Worm (Caenorhabditis elegans) whole organism, late embryonic: ENCODE results near the gene T24E12.6.

Experiments used
- K02D7.2 ChIP-seq: sonication (generic microtip); optimal IDR thresholded peaks from 2 replicates; lab custom pipeline; 2017; ENCODE audit warnings: mild to moderate bottlenecking, missing genetic modification characterization, missing compliant biosample characterization
- K09A11.1 ChIP-seq: sonication (generic microtip); optimal IDR thresholded peaks from 2 replicates; lab custom pipeline; 2017; ENCODE audit warnings: antibody characterized with exemption, mild to moderate bottlenecking, missing genetic modification characterization, missing compliant biosample characterization; ENCODE audit not compliant: insufficient read depth
- Y22D7AL.16 ChIP-seq: sonication (generic microtip); optimal IDR thresholded peaks from 2 replicates; lab custom pipeline; 2016; ENCODE audit warnings: missing genetic modification characterization, missing compliant biosample characterization
- ahr-1 ChIP-seq: sonication (generic microtip); optimal IDR thresholded peaks from 2 replicates; lab custom pipeline; 2016; ENCODE audit warnings: missing genetic modification characterization, missing compliant biosample characterization
- ceh-18 ChIP-seq: sonication (generic microtip); optimal IDR thresholded peaks from 2 replicates; lab custom pipeline; 2016; ENCODE audit warnings: missing genetic modification characterization, missing compliant biosample characterization
- ceh-24 ChIP-seq: sonication (generic microtip); optimal IDR thresholded peaks from 2 replicates; lab custom pipeline; 2016; ENCODE audit warnings: mild to moderate bottlenecking, missing genetic modification characterization, missing compliant biosample characterization
- ceh-31 ChIP-seq: sonication (generic microtip); optimal IDR thresholded peaks from 2 replicates; lab custom pipeline; 2016; ENCODE audit warnings: missing genetic modification characterization, missing compliant biosample characterization
- ceh-34 ChIP-seq: sonication (generic microtip); optimal IDR thresholded peaks from 2 replicates; lab custom pipeline; 2016; ENCODE audit warnings: mild to moderate bottlenecking, missing genetic modification characterization, missing compliant biosample characterization
- ceh-45 ChIP-seq: fragments of 200-800 bp; sonication (Bioruptor generic); IDR thresholded peaks from 2 replicates; pipeline ENCODE4 v1.3.6; 2022; ENCODE audit warnings: missing genetic modification reagents, missing genetic modification characterization, missing compliant biosample characterization
- ceh-48 ChIP-seq: sonication (generic microtip); optimal IDR thresholded peaks from 2 replicates; lab custom pipeline; 2016; ENCODE audit warnings: missing genetic modification characterization, inconsistent platforms, missing compliant biosample characterization
- ceh-6 ChIP-seq: fragments of 200-800 bp; sonication (Bioruptor generic); optimal IDR thresholded peaks from 2 replicates; lab custom pipeline; 2018; ENCODE audit warnings: mild to moderate bottlenecking, missing genetic modification characterization, missing compliant biosample characterization
- dmd-4 ChIP-seq: sonication (generic microtip); optimal IDR thresholded peaks from 2 replicates; lab custom pipeline; 2016; ENCODE audit warnings: borderline replicate concordance, missing genetic modification characterization, missing compliant biosample characterization
- dve-1 ChIP-seq: sonication (generic microtip); optimal IDR thresholded peaks from 2 replicates; lab custom pipeline; 2017; ENCODE audit warnings: antibody characterized with exemption, mild to moderate bottlenecking, missing genetic modification characterization, missing compliant biosample characterization
- elt-2 ChIP-seq: sonication (generic microtip); optimal IDR thresholded peaks from 2 replicates; lab custom pipeline; 2016; ENCODE audit warnings: missing genetic modification reagents, missing genetic modification characterization, missing compliant biosample characterization
- elt-4 ChIP-seq: sonication (generic microtip); optimal IDR thresholded peaks from 2 replicates; lab custom pipeline; 2016; ENCODE audit warnings: missing genetic modification characterization, missing compliant biosample characterization
- eyg-1 ChIP-seq: sonication (generic microtip); optimal IDR thresholded peaks from 2 replicates; lab custom pipeline; 2016; ENCODE audit warnings: missing genotype, missing genetic modification characterization, missing compliant biosample characterization
- fkh-10 ChIP-seq: fragments of 150-350 bp; optimal IDR thresholded peaks from 2 replicates; lab custom pipeline; 2014; ENCODE audit warnings: missing biosample characterization, missing genetic modification reagents, missing genetic modification characterization
- fkh-6 ChIP-seq: sonication (generic microtip); optimal IDR thresholded peaks from 2 replicates; lab custom pipeline; 2016; ENCODE audit warnings: missing genetic modification characterization, missing compliant biosample characterization
- gmeb-2 ChIP-seq: sonication (generic microtip); optimal IDR thresholded peaks from 2 replicates; lab custom pipeline; 2016; ENCODE audit warnings: missing genetic modification characterization, inconsistent platforms, missing compliant biosample characterization
- hlh-13 ChIP-seq: fragments of 200-800 bp; sonication (Bioruptor generic); optimal IDR thresholded peaks from 2 replicates; lab custom pipeline; 2018; ENCODE audit warnings: mild to moderate bottlenecking, missing genetic modification characterization, missing compliant biosample characterization
- hlh-15 ChIP-seq: sonication (generic microtip); optimal IDR thresholded peaks from 2 replicates; lab custom pipeline; 2016; ENCODE audit warnings: missing genetic modification characterization, missing compliant biosample characterization
- hlh-6 ChIP-seq: sonication (generic microtip); optimal IDR thresholded peaks from 2 replicates; lab custom pipeline; 2016; ENCODE audit warnings: missing genotype, missing genetic modification characterization, missing compliant biosample characterization
- lim-6 ChIP-seq: sonication (generic microtip); optimal IDR thresholded peaks from 2 replicates; lab custom pipeline; 2016; ENCODE audit warnings: missing genetic modification characterization, missing compliant biosample characterization
- madf-2 ChIP-seq: sonication (generic microtip); optimal IDR thresholded peaks from 2 replicates; lab custom pipeline; 2017; ENCODE audit warnings: missing genetic modification characterization, missing compliant biosample characterization
- mec-3 ChIP-seq: sonication (generic microtip); optimal IDR thresholded peaks from 2 replicates; lab custom pipeline; 2016; ENCODE audit warnings: borderline replicate concordance, missing genetic modification characterization, missing compliant biosample characterization
- nfya-1 ChIP-seq: sonication (generic microtip); optimal IDR thresholded peaks from 2 replicates; lab custom pipeline; 2017; ENCODE audit warnings: missing genetic modification characterization, mild to moderate bottlenecking, missing compliant biosample characterization, antibody characterized with exemption, moderate library complexity
- npax-4 ChIP-seq: sonication (generic microtip); optimal IDR thresholded peaks from 2 replicates; lab custom pipeline; 2016; ENCODE audit warnings: missing genetic modification characterization, missing compliant biosample characterization
- pat-9 ChIP-seq: fragments of 200-800 bp; sonication (Bioruptor generic); optimal IDR thresholded peaks from 2 replicates; lab custom pipeline; 2018; ENCODE audit warnings: mild to moderate bottlenecking, missing genetic modification characterization, moderate library complexity, missing compliant biosample characterization
- pax-1 ChIP-seq: fragments of 150-350 bp; optimal IDR thresholded peaks from 2 replicates; lab custom pipeline; 2014; ENCODE audit warnings: missing biosample characterization, missing genetic modification characterization
- rnt-1 ChIP-seq: sonication (generic microtip); optimal IDR thresholded peaks from 2 replicates; lab custom pipeline; 2016; ENCODE audit warnings: missing genetic modification characterization, missing compliant biosample characterization
- sox-4 ChIP-seq: sonication (generic microtip); optimal IDR thresholded peaks from 2 replicates; lab custom pipeline; 2017; ENCODE audit warnings: mild to moderate bottlenecking, missing genetic modification characterization, inconsistent platforms, missing compliant biosample characterization
- syd-9 ChIP-seq: sonication (generic microtip); optimal IDR thresholded peaks from 2 replicates; lab custom pipeline; 2016; ENCODE audit warnings: mild to moderate bottlenecking, missing genetic modification characterization, moderate library complexity, missing compliant biosample characterization
- tbx-2 ChIP-seq: sonication (generic microtip); optimal IDR thresholded peaks from 2 replicates; lab custom pipeline; 2016; ENCODE audit warnings: missing genetic modification characterization, missing compliant biosample characterization
- ttx-3 ChIP-seq: sonication (generic microtip); optimal IDR thresholded peaks from 2 replicates; lab custom pipeline; 2016; ENCODE audit warnings: missing genetic modification reagents, missing genetic modification characterization, missing compliant biosample characterization
- unc-3 ChIP-seq, 2 experiments: fragments of 200-800 bp in 1 of 2; sonication (Bioruptor generic) in 1 of 2; sonication (generic microtip) in 1 of 2; conservative IDR thresholded peaks in 1 of 2; optimal IDR thresholded peaks in 1 of 2; 2 replicates each; pipeline versions ENCODE4 v1.3.6 to Lab custom; 2016 to 2022; ENCODE audit warnings: missing compliant biosample characterization in 2 of 2, missing genetic modification characterization in 2 of 2, missing genetic modification reagents in 1 of 2
- unc-42 ChIP-seq: sonication (generic microtip); optimal IDR thresholded peaks from 2 replicates; lab custom pipeline; 2016; ENCODE audit warnings: missing genotype, missing genetic modification characterization, missing compliant biosample characterization
- unc-86 ChIP-seq: sonication (generic microtip); optimal IDR thresholded peaks from 2 replicates; lab custom pipeline; 2016; ENCODE audit warnings: missing genetic modification characterization, missing compliant biosample characterization
- zip-5 ChIP-seq: sonication (generic microtip); optimal IDR thresholded peaks from 2 replicates; lab custom pipeline; 2016; ENCODE audit warnings: missing genetic modification characterization, missing compliant biosample characterization

Gene T24E12.6

ce11 chrII:3808643-3809042 is 47.1 kb upstream of the T24E12.6 start:
- TF ChIP-seq eyg-1 (tag; lab: Kevin White, UChicago): no peak
- no peak for TF ChIP-seq ceh-45

- TF ChIP-seq unc-42 (tag; lab: Kevin White, UChicago) (peak; percentile 6), ceh-31 (peak; percentile 53), nfya-1 (peak; percentile 70), K09A11.1 (tag; lab: Kevin White, UChicago) (peak; percentile 32), elt-2 (tag; lab: Kevin White, UChicago) (peak; percentile 78), ceh-18 (tag; lab: Kevin White, UChicago) (peak; percentile 32), ttx-3 (tag; lab: Kevin White, UChicago) (peak; percentile 36), zip-5 (tag; lab: Kevin White, UChicago) (no peak), Y22D7AL.16 (tag; lab: Kevin White, UChicago) (no peak), sox-4 (tag; lab: Kevin White, UChicago) (peak; percentile 4), hlh-15 (tag; lab: Kevin White, UChicago) (no peak), pax-1 (peak; percentile 30), tbx-2 (tag; lab: Kevin White, UChicago) (peak; percentile 74), K02D7.2 (peak; percentile 45), unc-86 (tag; lab: Kevin White, UChicago) (peak; percentile 45), ceh-6 (GFP tag; lab: Kevin White, UChicago) (no peak), ceh-34 (tag; lab: Kevin White, UChicago) (no peak), hlh-13 (GFP tag; lab: Kevin White, UChicago) (no peak)
These were observed 46.6 kb upstream of the T24E12.6 start, which contains the start of gene F54D10.5 for ce11 chrII:3808104-3808503. TSS of gene F54D10.5 (minus strand) at chrII:3808177.

ce11 chrII:3806964-3807363 is 45.5 kb upstream of the T24E12.6 start, which contains the start of gene F54D10.4:
TSS of gene F54D10.4 (minus strand) at chrII:3807064.
- TF ChIP-seq eyg-1 (tag; lab: Kevin White, UChicago): no peak
- TF ChIP-seq syd-9 (tag; lab: Kevin White, UChicago): no peak
- TF ChIP-seq unc-86 (tag; lab: Kevin White, UChicago): no peak
- no peak for TF ChIP-seq npax-4 (tag; lab: Kevin White, UChicago)
- no peak for TF ChIP-seq unc-3 (GFP tag; conservative IDR thresholded peaks at IDR 0.05; lab: Robert Waterston, UW)
- TF ChIP-seq unc-3 (tag; optimal IDR thresholded peaks at IDR 0.05; lab: Kevin White, UChicago): no peak
- TF ChIP-seq lim-6 (tag; lab: Kevin White, UChicago): no peak
- TF ChIP-seq madf-2: no peak
- TF ChIP-seq ceh-24: no peak
- TF ChIP-seq pat-9 (tag; lab: Kevin White, UChicago): no peak
- TF ChIP-seq, all 69 proteins: peak for 0

- no peak for TF ChIP-seq elt-4 (tag; lab: Kevin White, UChicago)
- TF ChIP-seq gmeb-2: no peak
- TF ChIP-seq mec-3 (tag; lab: Kevin White, UChicago): no peak
- no peak for TF ChIP-seq ahr-1 (tag; lab: Kevin White, UChicago)
- TF ChIP-seq dmd-4 (tag; lab: Kevin White, UChicago): no peak
- TF ChIP-seq dve-1 (tag; lab: Kevin White, UChicago): no peak
- no peak for TF ChIP-seq ceh-48 (tag; lab: Kevin White, UChicago)
- no peak for TF ChIP-seq nfya-1
- no peak for TF ChIP-seq rnt-1 (tag; lab: Kevin White, UChicago)
- no peak for TF ChIP-seq fkh-10 (GFP tag; lab: Kevin White, UChicago)
- no peak for TF ChIP-seq K09A11.1 (tag; lab: Kevin White, UChicago)
- TF ChIP-seq hlh-6 (tag; lab: Kevin White, UChicago): no peak
- TF ChIP-seq fkh-6 (tag; lab: Kevin White, UChicago): no peak
- TF ChIP-seq, all 69 proteins: peak for 0
These were observed 44.0 kb upstream of the T24E12.6 start for ce11 chrII:3805518-3805917.
